Fruit fly (Drosophila melanogaster) whole organism, pupa: ENCODE measurements around the gene Hira.

ENCODE experiments used
- CG12605 ChIP-seq: fragments of 200-800 bp; sonication (Bioruptor generic); IDR thresholded peaks from 2 replicates; pipeline ENCODE4 v1.3.6; 2022; ENCODE audit warnings: missing biosample characterization, missing genetic modification characterization
- CG13204 ChIP-seq: fragments of 200-800 bp; sonication (Bioruptor generic); optimal IDR thresholded peaks from 2 replicates; lab custom pipeline; 2018; ENCODE audit warnings: missing biosample characterization, mild to moderate bottlenecking, missing genetic modification characterization, moderate library complexity
- CG17806 ChIP-seq: fragments of 200-800 bp; sonication (Bioruptor generic); optimal IDR thresholded peaks from 2 replicates; lab custom pipeline; 2018; ENCODE audit warnings: missing biosample characterization, mild to moderate bottlenecking, missing genetic modification characterization, moderate library complexity
- CG32121 ChIP-seq: fragments of 200-800 bp; sonication (Bioruptor generic); IDR thresholded peaks from 2 replicates; pipeline ENCODE4 v1.3.6; 2022; ENCODE audit warnings: missing biosample characterization, missing genetic modification characterization
- CG34367 ChIP-seq: fragments of 200-800 bp; sonication (Bioruptor generic); optimal IDR thresholded peaks from 2 replicates; lab custom pipeline; 2018; ENCODE audit warnings: missing biosample characterization, mild to moderate bottlenecking, missing genetic modification characterization
- CG8301 ChIP-seq: fragments of 200-800 bp; sonication (Bioruptor generic); optimal IDR thresholded peaks from 2 replicates; lab custom pipeline; 2018; ENCODE audit warnings: missing biosample characterization, mild to moderate bottlenecking, missing genetic modification characterization
- CG9948 ChIP-seq: fragments of 200-800 bp; sonication (Bioruptor generic); optimal IDR thresholded peaks from 2 replicates; lab custom pipeline; 2018; ENCODE audit warnings: missing biosample characterization, mild to moderate bottlenecking, missing genetic modification characterization, moderate library complexity
- D1 ChIP-seq: fragments of 200-800 bp; sonication (Bioruptor generic); optimal IDR thresholded peaks from 2 replicates; lab custom pipeline; 2018; ENCODE audit warnings: missing biosample characterization, mild to moderate bottlenecking, missing genetic modification characterization, moderate library complexity
- Ets98B ChIP-seq: fragments of 200-800 bp; sonication (Bioruptor generic); IDR thresholded peaks from 2 replicates; pipeline ENCODE4 v1.3.6; 2022; ENCODE audit warnings: missing biosample characterization, missing genetic modification characterization
- gl ChIP-seq: fragments of 200-800 bp; sonication (Bioruptor generic); optimal IDR thresholded peaks from 2 replicates; lab custom pipeline; 2018; ENCODE audit warnings: missing biosample characterization, mild to moderate bottlenecking, missing genetic modification characterization
- rn ChIP-seq: fragments of 200-800 bp; sonication (Bioruptor generic); IDR thresholded peaks from 2 replicates; pipeline ENCODE4 v1.3.6; 2022; ENCODE audit warnings: missing biosample characterization, missing genetic modification characterization

DNA sequence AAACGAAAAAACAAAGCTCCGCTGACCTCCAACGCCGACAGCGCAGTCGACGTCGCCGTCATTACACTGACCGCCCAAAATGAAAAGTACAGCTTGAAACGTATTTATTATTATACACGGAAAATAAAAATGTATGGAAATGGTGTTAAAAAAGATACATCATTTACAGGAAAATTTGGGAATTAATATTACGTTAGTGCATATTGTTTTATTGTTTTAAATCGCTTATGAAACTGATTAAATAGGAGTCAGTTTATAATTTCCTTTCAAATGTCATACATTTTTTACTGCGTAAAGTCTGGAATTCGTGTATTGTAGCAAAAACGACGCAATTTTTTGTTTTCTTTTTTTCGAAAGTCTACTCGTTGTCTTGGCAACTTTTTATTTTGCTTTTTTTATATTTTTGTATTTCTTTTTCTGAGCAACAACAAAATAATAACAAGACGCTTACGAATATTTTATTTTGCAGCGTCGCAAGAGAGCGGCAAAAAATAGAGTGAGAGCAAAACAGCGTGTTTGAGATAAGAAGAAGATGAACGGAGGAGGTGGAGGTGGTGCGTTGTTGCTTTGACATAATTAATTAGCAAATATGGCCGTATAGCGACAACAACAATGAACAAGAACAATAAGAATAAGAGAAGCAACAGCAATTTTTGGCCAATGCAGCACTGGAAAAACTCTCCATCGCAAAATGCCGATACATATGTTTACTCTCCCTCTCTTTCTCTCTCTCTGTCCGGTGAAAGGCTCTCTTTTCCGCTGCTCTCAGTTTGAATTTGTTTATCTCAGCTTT lies 29.8 kb upstream of the Hira start:
- TF ChIP-seq CG17806 (tag; lab: Kevin White, UChicago) = peak; percentile 82
- peak; percentile 94 for TF ChIP-seq CG12605 (GFP tag; lab: Robert Waterston, UW)
- peak; percentile 75 for TF ChIP-seq CG8301
- peak; percentile 71; the same call in 1 of the 2 replicates for TF ChIP-seq Ets98B
- peak; percentile 79 for TF ChIP-seq CG32121 (GFP tag; lab: Robert Waterston, UW)
- TF ChIP-seq CG9948 (tag; lab: Kevin White, UChicago) = peak; percentile 85
- peak; percentile 88 for TF ChIP-seq CG34367 (tag; lab: Kevin White, UChicago)
- TF ChIP-seq rn (GFP tag; lab: Robert Waterston, UW) = no peak
- TF ChIP-seq gl (tag; lab: Kevin White, UChicago) = peak; percentile 96
- peak; percentile 85 for TF ChIP-seq CG13204
- peak; percentile 87 for TF ChIP-seq D1
